Fruit fly (Drosophila melanogaster) whole organism, wandering third instar larva: ENCODE data around the gene CG17944.

ENCODE experiments used
- Dif ChIP-seq: fragments of 200-275, 200-300 bp; sonication (Bioruptor generic); optimal IDR thresholded peaks from 2 replicates; lab custom pipeline; 2018; ENCODE audit warnings: missing biosample characterization, missing genetic modification characterization; ENCODE audit not compliant: partially characterized antibody
- Jra ChIP-seq: sonication (Bioruptor generic); optimal IDR thresholded peaks from 2 replicates; lab custom pipeline; 2016; ENCODE audit warnings: missing biosample characterization, missing genetic modification characterization
- Myc ChIP-seq: fragments of >200 bp; optimal IDR thresholded peaks from 2 replicates; lab custom pipeline; 2017
- Rel ChIP-seq, 2 experiments: fragments of 200-800 bp; sonication (Bioruptor generic) in 1 of 2; optimal IDR thresholded peaks; 2 replicates in 1 of 2; 3 replicates in 1 of 2; lab custom pipeline; 2016 to 2019; ENCODE audit warnings: mild to moderate bottlenecking in 2 of 2, missing biosample characterization in 2 of 2, missing genetic modification characterization in 2 of 2, moderate library complexity in 1 of 2
- Vsx2 ChIP-seq: fragments of 200-300, 225-300 bp; sonication (Bioruptor generic); optimal IDR thresholded peaks from 2 replicates; lab custom pipeline; 2018; ENCODE audit warnings: missing biosample characterization, missing genetic modification characterization; ENCODE audit not compliant: partially characterized antibody
- jim ChIP-seq: fragments of 175-275, 200-325 bp; sonication (Bioruptor generic); optimal IDR thresholded peaks from 2 replicates; lab custom pipeline; 2016; ENCODE audit warnings: missing biosample characterization, mild to moderate bottlenecking, missing genetic modification characterization

Gene CG17944

dm6 chr3R:7313034-7313433 lies 48.9 kb downstream of the CG17944 start:
- TF ChIP-seq jim (GFP tag; lab: Kevin White, UChicago) (no peak), Dif (GFP tag; lab: Kevin White, UChicago) (peak; percentile 55), Myc (no peak), Jra (GFP tag; lab: Kevin White, UChicago) (no peak), Vsx2 (GFP tag; lab: Kevin White, UChicago) (peak; percentile 19), Rel (GFP tag; optimal IDR thresholded peaks at IDR 0.05; lab: Kevin White, UChicago) (no peak), Rel (tag; optimal IDR thresholded peaks at IDR 0.05; lab: Kevin White, UChicago) (no peak)
